Fruit fly (Drosophila melanogaster): ENCODE measurements around the gene Smg6.

Gene Smg6

dm6 chr3R:25056488-25057157, 23.4 kb upstream of the Smg6 start:
- TF ChIP-seq Sin3A (optimal IDR thresholded peaks at IDR 0.05) (no peak), insv (optimal IDR thresholded peaks at IDR 0.05) (no peak), psq (optimal IDR thresholded peaks at IDR 0.05) (no peak), h (optimal IDR thresholded peaks at IDR 0.05) (no peak), ttk (optimal IDR thresholded peaks at IDR 0.05) (no peak), Myc (optimal IDR thresholded peaks at IDR 0.05) (no peak)

- no peak for TF ChIP-seq psq (optimal IDR thresholded peaks at IDR 0.05)
Observed at dm6 chr3R:25056016-25056415, 22.8 kb upstream of the Smg6 start, which contains the start of the genes CG31111 and stac. CG31111 (minus strand) TSS chr3R:25056177. stac (plus strand) TSS chr3R:25056286.

DNA sequence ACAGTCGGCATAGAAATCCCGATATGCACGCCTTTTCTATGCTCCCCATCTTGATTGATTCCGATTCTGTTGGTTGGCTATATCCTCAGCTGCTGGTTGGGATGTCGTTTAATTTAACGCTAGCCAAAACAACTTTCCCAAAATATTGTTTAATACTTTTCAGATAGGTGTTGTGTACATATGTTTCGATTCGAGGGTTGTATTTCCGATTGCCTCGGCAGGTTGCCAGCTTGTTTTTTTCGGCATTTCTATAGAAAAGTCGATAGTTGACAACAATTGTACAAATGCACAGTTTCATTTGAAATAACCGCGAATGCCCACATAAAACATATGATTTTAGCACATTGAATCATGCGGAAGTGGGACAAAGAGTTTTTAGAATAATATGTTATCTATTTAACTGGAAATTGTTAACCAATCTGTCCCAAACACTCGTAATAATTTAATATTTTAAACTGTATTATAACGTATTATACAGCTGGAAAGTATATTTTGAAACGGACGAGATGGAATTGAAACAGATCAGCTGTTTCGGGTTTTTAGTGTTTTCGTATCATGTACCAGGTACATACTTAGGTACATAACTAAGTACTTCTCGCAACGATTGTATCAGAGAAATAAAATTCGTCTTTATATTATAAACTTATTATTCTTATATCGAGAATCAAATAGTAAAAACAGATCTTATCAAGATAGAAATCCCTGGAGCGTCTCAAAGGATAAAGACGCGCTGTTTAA, 21.4 kb upstream of the Smg6 start, which contains the start of gene CG31109:
Gene CG31109 (minus strand): TSS at position 203 of the 738 bp plus-strand sequence.
- TF ChIP-seq Sin3A (optimal IDR thresholded peaks at IDR 0.05) (no peak), h (optimal IDR thresholded peaks at IDR 0.05) (no peak), ttk (optimal IDR thresholded peaks at IDR 0.05) (no peak), psq (optimal IDR thresholded peaks at IDR 0.05) (no peak), Myc (optimal IDR thresholded peaks at IDR 0.05) (no peak), insv (optimal IDR thresholded peaks at IDR 0.05) (no peak)

DNA sequence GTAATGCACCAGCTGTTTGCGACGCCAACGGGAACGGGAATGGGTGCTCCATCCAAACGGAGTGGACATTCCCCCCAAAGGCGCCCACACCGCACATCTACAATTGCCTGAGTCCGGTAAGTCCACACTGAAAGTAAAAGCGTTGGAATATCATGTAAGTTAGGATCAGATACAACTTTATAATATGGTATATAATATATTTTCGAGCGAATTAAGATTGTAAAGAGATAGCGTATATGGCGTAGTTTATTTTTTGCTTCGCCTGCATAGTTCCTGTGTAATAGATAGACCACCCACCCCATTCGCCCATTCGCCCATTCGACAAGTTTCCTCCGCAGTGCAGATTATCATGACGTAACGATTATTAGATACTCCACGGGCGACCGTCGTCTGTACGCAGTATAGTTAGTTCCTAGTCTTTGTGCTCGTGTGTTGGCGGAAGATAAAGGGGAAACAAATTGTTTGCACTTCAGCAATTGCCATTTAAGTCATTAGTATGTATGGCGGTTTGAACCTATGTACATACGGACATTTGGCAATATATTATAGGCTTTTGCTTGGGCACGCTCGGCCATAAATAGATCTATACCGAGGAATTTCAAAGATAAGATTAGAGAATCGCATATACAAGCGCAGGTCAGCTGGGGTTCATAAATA, 18.3 kb upstream of the Smg6 start:
- TF ChIP-seq ttk (optimal IDR thresholded peaks at IDR 0.05) (no peak), Sin3A (optimal IDR thresholded peaks at IDR 0.05) (no peak), insv (optimal IDR thresholded peaks at IDR 0.05) (no peak), Myc (optimal IDR thresholded peaks at IDR 0.05) (no peak), psq (optimal IDR thresholded peaks at IDR 0.05) (no peak), h (optimal IDR thresholded peaks at IDR 0.05) (no peak)

dm6 chr3R:25050649-25051048, 17.4 kb upstream of the Smg6 start:
- no peak for TF ChIP-seq h (optimal IDR thresholded peaks at IDR 0.05)
- no peak for TF ChIP-seq Myc (optimal IDR thresholded peaks at IDR 0.05)
- TF ChIP-seq Sin3A (optimal IDR thresholded peaks at IDR 0.05): no peak
- TF ChIP-seq ttk (optimal IDR thresholded peaks at IDR 0.05): no peak
- no peak for TF ChIP-seq psq (optimal IDR thresholded peaks at IDR 0.05)
- TF ChIP-seq insv (optimal IDR thresholded peaks at IDR 0.05): no peak

- no peak for TF ChIP-seq psq (optimal IDR thresholded peaks at IDR 0.05)
- TF ChIP-seq ttk (optimal IDR thresholded peaks at IDR 0.05): no peak
- TF ChIP-seq Sin3A (optimal IDR thresholded peaks at IDR 0.05): no peak
- no peak for TF ChIP-seq insv (optimal IDR thresholded peaks at IDR 0.05)
- no peak for TF ChIP-seq Myc (optimal IDR thresholded peaks at IDR 0.05)
- TF ChIP-seq h (optimal IDR thresholded peaks at IDR 0.05): no peak
Observed at dm6 chr3R:25049742-25050517, 16.7 kb upstream of the Smg6 start.

- TF ChIP-seq Myc (optimal IDR thresholded peaks at IDR 0.05): no peak
- no peak for TF ChIP-seq h (optimal IDR thresholded peaks at IDR 0.05)
- TF ChIP-seq psq (optimal IDR thresholded peaks at IDR 0.05): no peak
- no peak for TF ChIP-seq ttk (optimal IDR thresholded peaks at IDR 0.05)
- no peak for TF ChIP-seq insv (optimal IDR thresholded peaks at IDR 0.05)
Observed at dm6 chr3R:25049383-25049741, 16.1 kb upstream of the Smg6 start, which contains the start of gene CG11791. CG11791 (plus strand) TSS chr3R:25049616.

DNA sequence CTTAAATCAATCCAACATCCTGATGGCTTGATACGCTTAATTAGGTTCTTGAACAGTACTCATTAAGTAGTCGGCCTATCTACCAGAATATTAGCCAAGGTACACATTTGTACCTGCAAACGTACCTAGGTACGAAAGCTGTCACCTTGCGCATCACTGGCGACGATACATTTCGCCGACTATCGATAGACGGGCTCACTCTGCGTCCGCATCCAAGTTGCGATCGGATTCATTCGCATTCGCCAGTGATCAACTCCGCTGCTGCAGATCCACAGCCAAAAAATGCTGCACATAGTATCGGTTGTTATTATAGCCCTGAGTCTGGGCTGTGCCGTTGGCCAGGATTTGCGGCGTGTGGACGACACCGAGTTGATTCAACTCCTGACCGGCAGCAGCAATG, 14.2 kb upstream of the Smg6 start, which contains the start of gene CG11790:
Gene CG11790 (plus strand): TSS at position 203 of the 400 bp plus-strand sequence.
- no peak for TF ChIP-seq psq (optimal IDR thresholded peaks at IDR 0.05)
- TF ChIP-seq ttk (optimal IDR thresholded peaks at IDR 0.05): no peak
- no peak for TF ChIP-seq h (optimal IDR thresholded peaks at IDR 0.05)
- TF ChIP-seq Sin3A (optimal IDR thresholded peaks at IDR 0.05): no peak
- no peak for TF ChIP-seq Myc (optimal IDR thresholded peaks at IDR 0.05)
- TF ChIP-seq insv (optimal IDR thresholded peaks at IDR 0.05): no peak

dm6 chr3R:25046023-25046422, 12.8 kb upstream of the Smg6 start, which contains the start of gene CG11786:
CG11786 (plus strand) TSS chr3R:25046323.
- no peak for TF ChIP-seq Sin3A (optimal IDR thresholded peaks at IDR 0.05)
- no peak for TF ChIP-seq ttk (optimal IDR thresholded peaks at IDR 0.05)
- no peak for TF ChIP-seq insv (optimal IDR thresholded peaks at IDR 0.05)
- no peak for TF ChIP-seq psq (optimal IDR thresholded peaks at IDR 0.05)
- no peak for TF ChIP-seq h (optimal IDR thresholded peaks at IDR 0.05)
- TF ChIP-seq Myc (optimal IDR thresholded peaks at IDR 0.05): no peak

DNA sequence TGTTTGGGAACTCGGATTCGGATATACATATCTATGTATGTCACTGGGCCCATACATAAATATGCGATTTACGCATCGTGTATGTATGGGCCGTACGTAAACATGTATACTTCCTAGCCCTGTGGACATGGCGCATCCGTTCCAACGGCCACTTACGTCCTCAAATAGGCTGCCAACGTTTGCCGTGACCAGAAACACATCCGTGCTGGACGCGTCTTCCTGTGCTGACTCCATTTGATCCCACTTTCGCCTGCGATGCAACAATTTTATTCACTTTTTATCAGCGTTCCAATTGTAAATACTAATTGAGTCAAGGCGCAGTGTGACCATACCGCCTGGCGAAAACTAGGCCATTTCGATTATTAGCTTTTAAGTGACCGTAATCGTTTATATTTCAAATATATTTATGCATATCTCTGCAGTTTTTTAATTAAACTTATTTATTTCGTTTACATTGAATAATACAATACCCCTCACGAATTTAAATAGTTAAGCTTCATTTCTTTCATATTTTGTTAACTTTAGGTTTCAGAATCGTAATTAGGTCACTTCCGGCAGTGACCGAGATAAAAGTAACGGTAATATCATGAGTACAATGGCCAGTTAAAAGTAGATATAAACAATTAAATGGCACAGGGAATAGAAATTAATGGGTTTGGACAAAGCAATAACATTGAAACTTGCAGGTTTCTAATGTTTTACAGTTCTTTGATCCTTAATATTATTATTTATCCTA, 11.7 kb upstream of the Smg6 start, which contains the start of gene 5PtaseI:
Gene 5PtaseI (minus strand): TSS at position 336 of the 736 bp plus-strand sequence.
- TF ChIP-seq insv (optimal IDR thresholded peaks at IDR 0.05) (no peak), Myc (optimal IDR thresholded peaks at IDR 0.05) (no peak), psq (optimal IDR thresholded peaks at IDR 0.05) (no peak), Sin3A (optimal IDR thresholded peaks at IDR 0.05) (no peak), h (optimal IDR thresholded peaks at IDR 0.05) (no peak), ttk (optimal IDR thresholded peaks at IDR 0.05) (no peak)

- TF ChIP-seq Myc (optimal IDR thresholded peaks at IDR 0.05) (no peak), Sin3A (optimal IDR thresholded peaks at IDR 0.05) (no peak), insv (optimal IDR thresholded peaks at IDR 0.05) (no peak), h (optimal IDR thresholded peaks at IDR 0.05) (no peak), ttk (optimal IDR thresholded peaks at IDR 0.05) (no peak), psq (optimal IDR thresholded peaks at IDR 0.05) (no peak)
Observed at dm6 chr3R:25039028-25039476, 5.8 kb upstream of the Smg6 start, which contains the start of the genes Ythdf and bai. Ythdf (minus strand) TSS chr3R:25039249. bai (plus strand) TSS chr3R:25039374.
